Fruit fly (Drosophila melanogaster) whole organism, embryonic: Measurements from ENCODE around the gene Cyp6v1.
A peak's percentile ranks its signal among the peaks of the same experiment; 100 is the strongest.

Experiments used
- Antp ChIP-seq: fragments of 200-800 bp; sonication (Bioruptor generic); optimal IDR thresholded peaks from 3 replicates; lab custom pipeline; 2016; ENCODE audit warnings: missing biosample characterization, missing genetic modification characterization
- Atf6 ChIP-seq: fragments of 200-800 bp; sonication (Bioruptor generic); IDR thresholded peaks from 2 replicates; pipeline ENCODE4 v1.3.6; 2022; ENCODE audit warnings: missing biosample characterization, missing genetic modification characterization
- Awh ChIP-seq: fragments of 200-800 bp; sonication (Bioruptor generic); IDR thresholded peaks from 2 replicates; pipeline ENCODE4, ENCODE4 v1.3.6; 2022; ENCODE audit warnings: missing biosample characterization, missing genetic modification characterization
- CG10274 ChIP-seq: fragments of 200-800 bp; sonication (Bioruptor generic); optimal IDR thresholded peaks from 3 replicates; lab custom pipeline; 2017; ENCODE audit warnings: missing biosample characterization, mild to moderate bottlenecking, missing genetic modification characterization
- CG10979 ChIP-seq: fragments of 200-800 bp; sonication (Bioruptor generic); optimal IDR thresholded peaks from 2 replicates; lab custom pipeline; 2018; ENCODE audit warnings: missing biosample characterization, mild to moderate bottlenecking, missing genetic modification characterization, moderate library complexity
- CG11093 ChIP-seq: fragments of 200-800 bp; sonication (Bioruptor generic); IDR thresholded peaks from 3 replicates; pipeline ENCODE4 v1.3.6; 2022; ENCODE audit warnings: missing biosample characterization, missing genetic modification characterization
- CG11695 ChIP-seq: fragments of 200-800 bp; sonication (Bioruptor generic); IDR thresholded peaks from 3 replicates; pipeline ENCODE4 v1.3.6; 2022; ENCODE audit warnings: missing biosample characterization, missing genetic modification characterization
- CG11723 ChIP-seq: fragments of 200-800 bp; sonication (Bioruptor generic); optimal IDR thresholded peaks from 2 replicates; lab custom pipeline; 2017; ENCODE audit warnings: missing biosample characterization, mild to moderate bottlenecking, missing genetic modification characterization
- CG12299 ChIP-seq: fragments of 200-800 bp; sonication (Bioruptor generic); optimal IDR thresholded peaks from 2 replicates; lab custom pipeline; 2018; ENCODE audit warnings: missing biosample characterization, mild to moderate bottlenecking, missing genetic modification characterization
- CG12942 ChIP-seq: fragments of 200-800 bp; sonication (Bioruptor generic); optimal IDR thresholded peaks from 3 replicates; lab custom pipeline; 2016; ENCODE audit warnings: missing biosample characterization, missing genetic modification characterization
- CG16863 ChIP-seq: fragments of 200-800 bp; sonication (Bioruptor generic); optimal IDR thresholded peaks from 3 replicates; lab custom pipeline; 2016; ENCODE audit warnings: missing biosample characterization, missing genetic modification characterization
- CG17359 ChIP-seq: fragments of 200-800 bp; sonication (Bioruptor generic); optimal IDR thresholded peaks from 3 replicates; lab custom pipeline; 2018; ENCODE audit warnings: missing biosample characterization, mild to moderate bottlenecking, missing genetic modification characterization, moderate library complexity
- CG18599 ChIP-seq: fragments of 200-800 bp; sonication (Bioruptor generic); optimal IDR thresholded peaks from 3 replicates; lab custom pipeline; 2017; ENCODE audit warnings: missing biosample characterization, missing genetic modification characterization, mild to moderate bottlenecking, moderate library complexity, missing genetic modification reagents
- CG2889 ChIP-seq: fragments of 200-800 bp; sonication (Bioruptor generic); IDR thresholded peaks from 3 replicates; pipeline ENCODE4 v1.3.6; 2022; ENCODE audit warnings: missing biosample characterization, missing genetic modification characterization
- CG31441 ChIP-seq: fragments of 200-800 bp; sonication (Bioruptor generic); IDR thresholded peaks from 2 replicates; pipeline ENCODE4 v1.3.6; 2022; ENCODE audit warnings: missing biosample characterization, missing genetic modification characterization
- CG4617 ChIP-seq: fragments of 200-800 bp; sonication (Bioruptor generic); optimal IDR thresholded peaks from 3 replicates; lab custom pipeline; 2016; ENCODE audit warnings: missing biosample characterization, missing genetic modification characterization, borderline replicate concordance
- CG4820 ChIP-seq: fragments of 200-800 bp; sonication (Bioruptor generic); optimal IDR thresholded peaks from 3 replicates; lab custom pipeline; 2016; ENCODE audit warnings: missing biosample characterization, missing genetic modification characterization
- CG6654 ChIP-seq: fragments of 200-800 bp; sonication (Bioruptor generic); optimal IDR thresholded peaks from 2 replicates; lab custom pipeline; 2017; ENCODE audit warnings: missing biosample characterization, mild to moderate bottlenecking, missing genetic modification characterization
- CG7839 ChIP-seq: fragments of 200-800 bp; sonication (Bioruptor generic); optimal IDR thresholded peaks from 3 replicates; lab custom pipeline; 2018; ENCODE audit warnings: missing biosample characterization, mild to moderate bottlenecking, missing genetic modification characterization, moderate library complexity
- CG8089 ChIP-seq: fragments of 200-800 bp; sonication (Bioruptor generic); optimal IDR thresholded peaks from 3 replicates; lab custom pipeline; 2016; ENCODE audit warnings: missing biosample characterization, missing genetic modification characterization
- CG9609 ChIP-seq: fragments of 200-800 bp; sonication (Bioruptor generic); optimal IDR thresholded peaks from 3 replicates; lab custom pipeline; 2016; ENCODE audit warnings: missing biosample characterization, missing genetic modification characterization
- CG9797 ChIP-seq: fragments of 200-800 bp; sonication (Bioruptor generic); optimal IDR thresholded peaks from 3 replicates; lab custom pipeline; 2018; ENCODE audit warnings: missing biosample characterization, mild to moderate bottlenecking, missing genetic modification characterization
- Hmr ChIP-seq: fragments of 200-800 bp; sonication (Bioruptor generic); optimal IDR thresholded peaks from 3 replicates; lab custom pipeline; 2017; ENCODE audit warnings: mild to moderate bottlenecking, missing biosample characterization, missing genetic modification reagents, missing genetic modification characterization
- Hsf ChIP-seq: fragments of 200-800 bp; sonication (Bioruptor generic); optimal IDR thresholded peaks from 3 replicates; lab custom pipeline; 2016; ENCODE audit warnings: missing biosample characterization, missing genetic modification characterization
- Jarid2 ChIP-seq: fragments of 200-800 bp; sonication (Bioruptor generic); optimal IDR thresholded peaks from 3 replicates; lab custom pipeline; 2017; ENCODE audit warnings: mild to moderate bottlenecking, missing biosample characterization, missing genetic modification reagents, missing genetic modification characterization
- Nf-YB ChIP-seq: fragments of 200-800 bp; sonication (Bioruptor generic); optimal IDR thresholded peaks from 3 replicates; lab custom pipeline; 2019; ENCODE audit warnings: missing biosample characterization, mild to moderate bottlenecking, missing genetic modification characterization, moderate library complexity
- Nf-YC ChIP-seq: fragments of 200-800 bp; optimal IDR thresholded peaks from 3 replicates; lab custom pipeline; 2019; ENCODE audit warnings: missing biosample characterization, mild to moderate bottlenecking, missing genetic modification characterization, moderate library complexity
- Oaz ChIP-seq: fragments of 200-800 bp; sonication (Bioruptor generic); IDR thresholded peaks from 2 replicates; pipeline ENCODE4 v1.3.6; 2022; ENCODE audit warnings: missing biosample characterization, missing genetic modification characterization
- Side ChIP-seq: fragments of 200-800 bp; sonication (Bioruptor generic); optimal IDR thresholded peaks from 2 replicates; lab custom pipeline; 2016; ENCODE audit warnings: missing biosample characterization, missing genetic modification characterization
- Sry-β ChIP-seq: fragments of 200-800 bp; sonication (Bioruptor generic); optimal IDR thresholded peaks from 2 replicates; lab custom pipeline; 2018; ENCODE audit warnings: missing biosample characterization, mild to moderate bottlenecking, missing genetic modification characterization, moderate library complexity
- amos ChIP-seq: fragments of 200-800 bp; sonication (Bioruptor generic); IDR thresholded peaks from 2 replicates; pipeline ENCODE4 v1.3.6; 2022; ENCODE audit warnings: missing biosample characterization, missing genetic modification characterization; ENCODE audit not compliant: partially characterized antibody
- bowl ChIP-seq: fragments of 200-800 bp; sonication (Bioruptor generic); IDR thresholded peaks from 2 replicates; pipeline ENCODE4 v1.3.6; 2022; ENCODE audit warnings: missing biosample characterization, missing genetic modification characterization
- caup ChIP-seq: fragments of 200-800 bp; sonication (Bioruptor generic); optimal IDR thresholded peaks from 3 replicates; lab custom pipeline; 2017; ENCODE audit warnings: missing biosample characterization, mild to moderate bottlenecking, missing genetic modification characterization, moderate library complexity; ENCODE audit not compliant: severe bottlenecking
- croc ChIP-seq: fragments of 200-800 bp; sonication (Bioruptor generic); conservative IDR thresholded peaks from 3 replicates; pipeline ENCODE4 v1.3.6; 2022; ENCODE audit warnings: missing biosample characterization, missing genetic modification characterization
- dpn ChIP-seq, 2 experiments: fragments of 200-800 bp; sonication (Bioruptor generic); optimal IDR thresholded peaks; 3 replicates each; lab custom pipeline; 2016; ENCODE audit warnings: missing biosample characterization in 2 of 2, missing genetic modification characterization in 2 of 2
- ems ChIP-seq: fragments of 200-800 bp; sonication (Bioruptor generic); optimal IDR thresholded peaks from 3 replicates; lab custom pipeline; 2016; ENCODE audit warnings: missing biosample characterization, missing genetic modification characterization
- eve ChIP-seq, 2 experiments: fragments of >200 bp; optimal IDR thresholded peaks; 2 replicates each; lab custom pipeline; 2017; ENCODE audit warnings: missing biosample characterization in 2 of 2, missing genetic modification characterization in 2 of 2
- grau ChIP-seq: fragments of 200-800 bp; optimal IDR thresholded peaks from 3 replicates; lab custom pipeline; 2019; ENCODE audit warnings: missing biosample characterization, mild to moderate bottlenecking, missing genetic modification characterization, moderate library complexity
- kah ChIP-seq: fragments of 200-800 bp; sonication (Bioruptor generic); optimal IDR thresholded peaks from 2 replicates; lab custom pipeline; 2018; ENCODE audit warnings: missing biosample characterization, mild to moderate bottlenecking, missing genetic modification characterization
- lilli ChIP-seq: fragments of 200-800 bp; sonication (Bioruptor generic); optimal IDR thresholded peaks from 3 replicates; lab custom pipeline; 2016; ENCODE audit warnings: missing biosample characterization, missing genetic modification characterization
- odd ChIP-seq: fragments of 200-800 bp; sonication (Bioruptor generic); optimal IDR thresholded peaks from 2 replicates; lab custom pipeline; 2017; ENCODE audit warnings: missing biosample characterization, mild to moderate bottlenecking, missing genetic modification characterization
- phol ChIP-seq: fragments of 200-800 bp; sonication (Bioruptor generic); optimal IDR thresholded peaks from 3 replicates; lab custom pipeline; 2018; ENCODE audit warnings: missing biosample characterization, mild to moderate bottlenecking, missing genetic modification characterization, moderate library complexity
- prd ChIP-seq, 3 experiments: fragments of >200 bp in 2 of 3; fragments of 200-800 bp in 1 of 3; sonication (Bioruptor generic) in 1 of 3; optimal IDR thresholded peaks in 2 of 3; IDR thresholded peaks in 1 of 3; 2 replicates in 2 of 3; 3 replicates in 1 of 3; pipeline versions ENCODE4 v1.3.6 to Lab custom; 2017 to 2022; ENCODE audit warnings: missing biosample characterization in 1 of 3, missing genetic modification characterization in 1 of 3
- row ChIP-seq: fragments of 200-800 bp; sonication (Bioruptor generic); IDR thresholded peaks from 3 replicates; pipeline ENCODE4 v1.3.6; 2022; ENCODE audit warnings: missing biosample characterization, missing genetic modification characterization
- sens ChIP-seq: fragments of 200-800 bp; sonication (Bioruptor generic); peaks from one replicate; lab custom pipeline; 2016; ENCODE audit warnings: missing biosample characterization, missing genetic modification characterization
- seq ChIP-seq: fragments of 200-800 bp; sonication (Bioruptor generic); IDR thresholded peaks from 2 replicates; pipeline ENCODE4 v1.3.6; 2022; ENCODE audit warnings: missing biosample characterization, missing genetic modification characterization
- sisA ChIP-seq: fragments of 200-800 bp; sonication (Bioruptor generic); IDR thresholded peaks from 2 replicates; pipeline ENCODE4 v1.3.6; 2022; ENCODE audit warnings: missing biosample characterization, missing genetic modification characterization
- so ChIP-seq: fragments of 200-800 bp; sonication (Bioruptor generic); IDR thresholded peaks from 3 replicates; pipeline ENCODE4 v1.3.6; 2022; ENCODE audit warnings: missing biosample characterization, missing genetic modification characterization
- sqz ChIP-seq: fragments of 200-800 bp; sonication (Bioruptor generic); optimal IDR thresholded peaks from 3 replicates; lab custom pipeline; 2018; ENCODE audit warnings: missing biosample characterization, mild to moderate bottlenecking, missing genetic modification characterization
- ssp ChIP-seq: fragments of 200-800 bp; sonication (Bioruptor generic); IDR thresholded peaks from 2 replicates; pipeline ENCODE4 v1.3.6; 2022; ENCODE audit warnings: missing biosample characterization, missing genetic modification characterization

Cyp6v1 gene

DNA sequence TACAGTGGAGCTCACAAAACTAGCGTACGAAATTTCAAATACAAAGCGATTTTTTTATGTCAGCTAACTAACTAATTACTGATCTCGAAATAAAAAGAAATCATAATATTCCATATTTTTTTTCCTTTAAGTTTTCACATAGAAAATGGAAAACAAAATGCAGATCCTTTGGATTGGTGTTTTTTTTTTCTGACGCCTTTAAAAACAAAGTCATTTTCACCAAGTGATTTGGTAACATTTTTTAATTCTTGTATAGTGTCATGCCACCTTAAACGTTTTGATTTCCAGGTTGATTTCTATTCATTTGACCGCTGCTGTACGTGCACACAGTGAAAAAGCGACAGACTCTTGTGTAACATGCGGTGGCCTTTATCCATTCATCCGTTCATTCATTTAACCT is 25.8 kb upstream of the Cyp6v1 start (continued):
- peak; percentile 0 for TF ChIP-seq CG16863
- peak; percentile 39; the same call in 1 of the 3 replicates for TF ChIP-seq so (GFP tag; lab: Robert Waterston, UW)
- peak; percentile 35 for TF ChIP-seq Hsf
- TF ChIP-seq Nf-YB (GFP tag; lab: Kevin White, UChicago): peak; percentile 27
- peak; percentile 9 for TF ChIP-seq grau (tag; lab: Kevin White, UChicago)
- TF ChIP-seq caup (GFP tag; lab: Kevin White, UChicago): peak; percentile 26
- no peak for TF ChIP-seq seq (GFP tag; lab: Robert Waterston, UW)
- TF ChIP-seq Awh (GFP tag; lab: Robert Waterston, UW): no peak
- no peak for TF ChIP-seq Jarid2 (GFP tag; lab: Kevin White, UChicago)
- no peak for TF ChIP-seq prd (optimal IDR thresholded peaks at IDR 0.05; lab: Kevin White, UChicago)
- TF ChIP-seq prd (GFP tag; IDR thresholded peaks at IDR 0.05; lab: Robert Waterston, UW): peak; percentile 46; the same call in 1 of the 3 replicates
- TF ChIP-seq CG11723 (GFP tag; lab: Kevin White, UChicago): peak; percentile 21
- TF ChIP-seq CG10979 (tag; lab: Kevin White, UChicago): peak; percentile 61
- peak; percentile 6 for TF ChIP-seq Hmr (GFP tag; lab: Kevin White, UChicago)
- TF ChIP-seq sisA: peak; percentile 39
- TF ChIP-seq phol (tag; lab: Kevin White, UChicago): peak; percentile 76
- TF ChIP-seq ssp (GFP tag; lab: Robert Waterston, UW): peak; percentile 36; the same call in 1 of the 2 replicates
- TF ChIP-seq Oaz (GFP tag; lab: Robert Waterston, UW): no peak
- TF ChIP-seq CG8089 (GFP tag; lab: Kevin White, UChicago): peak; percentile 4
- peak; percentile 84 for TF ChIP-seq sens (GFP tag; lab: Kevin White, UChicago)
- peak; percentile 9 for TF ChIP-seq Nf-YC (tag; lab: Kevin White, UChicago)
- peak; percentile 27 for TF ChIP-seq Side (GFP tag; lab: Kevin White, UChicago)
- peak; percentile 63 for TF ChIP-seq CG7839 (tag; lab: Kevin White, UChicago)
- no peak for TF ChIP-seq CG9609 (GFP tag; lab: Kevin White, UChicago)
- peak; percentile 17 for TF ChIP-seq kah (GFP tag; lab: Kevin White, UChicago)
- peak in 1 of 2 experiments; percentile 88 for TF ChIP-seq eve (GFP tag; optimal IDR thresholded peaks at IDR 0.05; lab: Kevin White, UChicago)
- TF ChIP-seq CG6654 (GFP tag; lab: Kevin White, UChicago): peak; percentile 9
- peak; percentile 54 for TF ChIP-seq CG17359 (tag; lab: Kevin White, UChicago)
- no peak; the same call in 2 of the 3 replicates for TF ChIP-seq croc (GFP tag; lab: Robert Waterston, UW)
- peak; percentile 59 for TF ChIP-seq CG18599 (GFP tag; lab: Kevin White, UChicago)
- TF ChIP-seq ems (GFP tag; lab: Kevin White, UChicago): peak; percentile 12
- peak; percentile 47; the same call in 1 of the 3 replicates for TF ChIP-seq CG11093 (GFP tag; lab: Robert Waterston, UW)
- TF ChIP-seq CG2889 (GFP tag; lab: Robert Waterston, UW): no peak
- TF ChIP-seq CG4820: peak; percentile 60
- peak; percentile 29 for TF ChIP-seq Antp (GFP tag; lab: Kevin White, UChicago)
- TF ChIP-seq CG31441: peak; percentile 69; the same call in 1 of the 2 replicates
- peak; percentile 2 for TF ChIP-seq lilli (GFP tag; lab: Kevin White, UChicago)
- TF ChIP-seq odd (GFP tag; lab: Kevin White, UChicago): peak; percentile 24
- TF ChIP-seq CG11695: peak; percentile 34; the same call in 1 of the 3 replicates
- no peak for TF ChIP-seq CG4617 (GFP tag; lab: Kevin White, UChicago)
- no peak for TF ChIP-seq Sry-β (GFP tag; lab: Kevin White, UChicago)
- TF ChIP-seq CG9797 (GFP tag; lab: Kevin White, UChicago): no peak
- TF ChIP-seq CG12942 (GFP tag; lab: Kevin White, UChicago): peak; percentile 11
- no peak for TF ChIP-seq amos (GFP tag; lab: Robert Waterston, UW)
- peak; percentile 25 to 28 for TF ChIP-seq dpn (GFP tag; optimal IDR thresholded peaks at IDR 0.05; lab: Kevin White, UChicago)
- TF ChIP-seq Atf6 (GFP tag; lab: Robert Waterston, UW): no peak
- peak; percentile 7 for TF ChIP-seq CG10274 (GFP tag; lab: Kevin White, UChicago)
- peak; percentile 4 for TF ChIP-seq sqz (GFP tag; lab: Kevin White, UChicago)
- peak; percentile 67 for TF ChIP-seq row (GFP tag; lab: Robert Waterston, UW)
- TF ChIP-seq CG12299: no peak
- TF ChIP-seq bowl (GFP tag; lab: Robert Waterston, UW): no peak
